Worm (Caenorhabditis elegans): ENCODE data around the gene F59A7.7.

- TF ChIP-seq ZK546.5 (tag; optimal IDR thresholded peaks at IDR 0.05) (no peak), nhr-6 (tag; optimal IDR thresholded peaks at IDR 0.05) (no peak), lin-13 (GFP tag; optimal IDR thresholded peaks at IDR 0.05) (no peak), ama-1 (optimal IDR thresholded peaks at IDR 0.05) (no peak), unc-55 (GFP tag; optimal IDR thresholded peaks at IDR 0.05) (no peak), ztf-11 (tag; optimal IDR thresholded peaks at IDR 0.05) (no peak), lin-39 (tag; optimal IDR thresholded peaks at IDR 0.05) (no peak), skn-1 (tag; optimal IDR thresholded peaks at IDR 0.05) (no peak), snpc-4 (tag; optimal IDR thresholded peaks at IDR 0.05) (no peak), nhr-77 (tag; optimal IDR thresholded peaks at IDR 0.05) (no peak), Y55F3AM.14 (GFP tag; optimal IDR thresholded peaks at IDR 0.05) (no peak), nhr-129 (tag; optimal IDR thresholded peaks at IDR 0.05) (no peak), unc-62 (GFP tag; optimal IDR thresholded peaks at IDR 0.05) (no peak)
Measured at ce11 chrV:2004659-2005058, 7.2 kb upstream of the F59A7.7 start, which contains the start of gene cysl-4.
